Fruit fly (Drosophila melanogaster): ENCODE results near the gene Nup154.

dm6 chr2L:10976046-10976863 lies 28.4 kb upstream of the Nup154 start, which contains the start of the genes ATPsynG and SCAR:
- no peak for TF ChIP-seq br (GFP tag; optimal IDR thresholded peaks at IDR 0.05)
- no peak for TF ChIP-seq dsf (GFP tag; optimal IDR thresholded peaks at IDR 0.05; ENCODE audit: borderline replicate concordance)
- no peak for TF ChIP-seq lola (GFP tag; optimal IDR thresholded peaks at IDR 0.05)
- TF ChIP-seq usp (GFP tag; optimal IDR thresholded peaks at IDR 0.05), result no peak
- no peak for TF ChIP-seq CG32264 (GFP tag; optimal IDR thresholded peaks at IDR 0.05)
- no peak for TF ChIP-seq N (GFP tag; optimal IDR thresholded peaks at IDR 0.05)
- no peak for TF ChIP-seq ey (GFP tag; optimal IDR thresholded peaks at IDR 0.05)
- TF ChIP-seq Rel (GFP tag; optimal IDR thresholded peaks at IDR 0.05), result no peak
- TF ChIP-seq Rel (tag; optimal IDR thresholded peaks at IDR 0.05), result no peak
- TF ChIP-seq Hnf4 (GFP tag; optimal IDR thresholded peaks at IDR 0.05), result no peak
- no peak for TF ChIP-seq OdsH (GFP tag; optimal IDR thresholded peaks at IDR 0.05)

Measured in whole organism, wandering third instar larva.